Fruit fly (Drosophila melanogaster) whole organism, prepupa: ENCODE measurements around the gene CG4073.

Source experiments
- CG10631 ChIP-seq: fragments of 200-800 bp; sonication (Bioruptor generic); optimal IDR thresholded peaks from 2 replicates; lab custom pipeline; 2016; ENCODE audit warnings: missing biosample characterization, missing genetic modification characterization
- Hr38 ChIP-seq: sonication (Bioruptor generic); optimal IDR thresholded peaks from 2 replicates; lab custom pipeline; 2016; ENCODE audit warnings: missing biosample characterization, missing genetic modification characterization
- Sox102F ChIP-seq: fragments of 200-800 bp; sonication (Bioruptor generic); optimal IDR thresholded peaks from 2 replicates; lab custom pipeline; 2016; ENCODE audit warnings: missing biosample characterization, mild to moderate bottlenecking, missing genetic modification characterization
- fd59A ChIP-seq: fragments of 200-800 bp; sonication (Bioruptor generic); optimal IDR thresholded peaks from 2 replicates; lab custom pipeline; 2017; ENCODE audit warnings: missing biosample characterization, mild to moderate bottlenecking, missing genetic modification characterization, missing genetic modification reagents

DNA sequence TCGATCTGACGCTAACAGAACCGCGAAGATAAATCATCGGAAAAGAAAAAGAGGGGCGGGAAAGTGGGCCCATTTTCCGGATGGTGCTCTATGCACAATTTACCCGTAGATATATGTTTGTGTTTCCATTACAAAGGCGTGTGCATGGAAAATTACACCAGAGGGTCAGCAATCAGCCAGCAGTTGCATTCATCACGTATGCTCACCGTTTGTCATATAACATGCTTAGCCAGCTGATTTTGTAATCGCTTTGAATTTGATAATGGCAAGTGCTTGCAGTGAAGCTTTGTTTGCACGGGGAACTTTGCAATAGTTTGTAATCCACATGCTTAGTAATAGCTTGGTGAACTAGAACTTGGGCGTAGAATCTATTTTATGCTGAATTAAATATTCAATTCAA lies 34.7 kb upstream of the CG4073 start:
- TF ChIP-seq fd59A (GFP tag; lab: Kevin White, UChicago) (no peak), CG10631 (GFP tag; lab: Kevin White, UChicago) (no peak), Hr38 (GFP tag; lab: Kevin White, UChicago) (no peak), Sox102F (GFP tag; lab: Kevin White, UChicago) (no peak)
